Worm (Caenorhabditis elegans): ENCODE measurements around the gene T25B6.6.
"Not testable (repeated sequence)": the region's sequence is repeated elsewhere in the genome, so short reads cannot be mapped to it uniquely, and the experiment has no call there.

- TF ChIP-seq hrde-1 (tag; optimal IDR thresholded peaks at IDR 0.05; ENCODE audit: borderline replicate concordance); aptf-2 (GFP tag; conservative IDR thresholded peaks at IDR 0.05); bed-2 (GFP tag; IDR thresholded peaks at IDR 0.05); snpc-3.4 (tag; optimal IDR thresholded peaks at IDR 0.05); nfya-1 (tag; optimal IDR thresholded peaks at IDR 0.05; ENCODE audit: borderline replicate concordance, insufficient read depth); unc-130 (GFP tag; optimal IDR thresholded peaks at IDR 0.05); dpl-1 (GFP tag; optimal IDR thresholded peaks at IDR 0.05); nhr-90 (tag; optimal IDR thresholded peaks at IDR 0.05); snpc-4 (GFP tag; optimal IDR thresholded peaks at IDR 0.05); snpc-4 (tag; optimal IDR thresholded peaks at IDR 0.05); ceh-91 (GFP tag; IDR thresholded peaks at IDR 0.05); cebp-1 (GFP tag; IDR thresholded peaks at IDR 0.05); cebp-1 (tag; optimal IDR thresholded peaks at IDR 0.05); F22D6.2 (tag; optimal IDR thresholded peaks at IDR 0.05); ztf-18 (tag; optimal IDR thresholded peaks at IDR 0.05); him-1 (tag; optimal IDR thresholded peaks at IDR 0.05): not testable (repeated sequence)
Measured at ce11 chrX:9007931-9008330, 14.7 kb downstream of the T25B6.6 start.
